Worm (Caenorhabditis elegans) whole organism, L2 larva: ENCODE data around the gene F08G2.8.

Source experiments
- ZK546.5 ChIP-seq: sonication (generic microtip); optimal IDR thresholded peaks from 2 replicates; lab custom pipeline; 2017; ENCODE audit warnings: missing biosample characterization, missing genetic modification characterization
- alr-1 ChIP-seq: fragments of 150-350 bp; optimal IDR thresholded peaks from 2 replicates; lab custom pipeline; 2014; ENCODE audit warnings: missing biosample characterization, missing genetic modification characterization
- ztf-11 ChIP-seq: sonication (generic microtip); optimal IDR thresholded peaks from 2 replicates; lab custom pipeline; 2017; ENCODE audit warnings: missing biosample characterization, missing genetic modification characterization

DNA sequence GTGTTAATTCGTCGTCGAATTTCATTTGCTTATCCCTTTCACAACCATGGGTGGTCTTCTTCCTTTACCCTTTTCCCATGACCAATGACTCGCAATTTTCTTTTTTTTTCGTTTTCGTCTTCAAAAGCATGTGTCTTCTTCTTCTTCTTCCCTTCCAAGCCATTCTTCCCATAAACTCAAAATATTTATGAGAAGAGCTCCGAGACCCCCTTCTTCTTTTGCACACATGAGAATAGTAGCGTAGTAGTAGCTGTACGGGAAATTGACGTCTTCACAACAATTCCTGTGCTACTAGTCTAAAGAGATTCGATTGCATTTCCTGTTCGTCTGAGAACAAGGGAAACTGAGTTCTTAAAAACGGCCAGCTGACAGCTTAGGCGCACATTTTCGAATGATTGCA is 39.8 kb upstream of the F08G2.8 start:
- no peak for TF ChIP-seq ztf-11
- TF ChIP-seq alr-1 (tag; lab: Kevin White, UChicago), result no peak
- TF ChIP-seq ZK546.5 (tag; lab: Kevin White, UChicago), result no peak
